Worm (Caenorhabditis elegans) whole organism, L1 larva: ENCODE results near the gene oig-2.
A peak's percentile ranks its signal among the peaks of the same experiment; 100 is the strongest.

Experiments
- C04F5.9 ChIP-seq: sonication (generic microtip); optimal IDR thresholded peaks from 2 replicates; lab custom pipeline; 2016; ENCODE audit warnings: missing genetic modification characterization, missing compliant biosample characterization
- C16A3.4 ChIP-seq: fragments of 150-350 bp; optimal IDR thresholded peaks from 2 replicates; lab custom pipeline; 2014; ENCODE audit warnings: missing biosample characterization, missing genetic modification characterization
- F16B12.6 ChIP-seq: fragments of 150-350 bp; optimal IDR thresholded peaks from 2 replicates; lab custom pipeline; 2014; ENCODE audit warnings: missing biosample characterization, missing genetic modification characterization
- Y116A8C.19 ChIP-seq: sonication (generic microtip); optimal IDR thresholded peaks from 2 replicates; lab custom pipeline; 2016; ENCODE audit warnings: missing compliant biosample characterization, missing genetic modification characterization, borderline replicate concordance
- aha-1 ChIP-seq: fragments of 150-350 bp; optimal IDR thresholded peaks from 2 replicates; lab custom pipeline; 2014; ENCODE audit warnings: missing biosample characterization, missing genetic modification characterization
- aly-2 ChIP-seq: fragments of 150-350 bp; optimal IDR thresholded peaks from 2 replicates; lab custom pipeline; 2014; ENCODE audit warnings: missing biosample characterization, missing genetic modification characterization
- blmp-1 ChIP-seq: fragments of 150-350 bp; optimal IDR thresholded peaks from 2 replicates; lab custom pipeline; 2014; ENCODE audit warnings: missing biosample characterization, missing genetic modification characterization
- ceh-63 ChIP-seq: fragments of 200-800 bp; sonication (Bioruptor generic); optimal IDR thresholded peaks from 2 replicates; lab custom pipeline; 2018; ENCODE audit warnings: mild to moderate bottlenecking, missing genetic modification characterization, missing compliant biosample characterization
- ceh-8 ChIP-seq: fragments of 200-800 bp; sonication (Bioruptor generic); optimal IDR thresholded peaks from 2 replicates; lab custom pipeline; 2018; ENCODE audit warnings: mild to moderate bottlenecking, missing genetic modification characterization, moderate library complexity, missing compliant biosample characterization
- ceh-88 ChIP-seq: fragments of 200-800 bp; sonication (Bioruptor generic); IDR thresholded peaks from 2 replicates; pipeline ENCODE4 v1.3.6; 2022; ENCODE audit warnings: missing genetic modification characterization, missing compliant biosample characterization
- ces-1 ChIP-seq: fragments of 150-350 bp; optimal IDR thresholded peaks from 2 replicates; lab custom pipeline; 2014; ENCODE audit warnings: missing biosample characterization, missing genetic modification reagents, missing genetic modification characterization
- dpl-1 ChIP-seq, 3 experiments: fragments of 150-350 bp in 2 of 3; sonication (generic microtip) in 1 of 3; optimal IDR thresholded peaks; 2 replicates each; lab custom pipeline; 2014 to 2017; ENCODE audit warnings: missing biosample characterization in 3 of 3, missing genetic modification characterization in 3 of 3, missing genetic modification reagents in 3 of 3
- efl-1 ChIP-seq, 4 experiments: fragments of 150-350 bp; optimal IDR thresholded peaks in 3 of 4; peaks in 1 of 4; 1 replicate in 1 of 4; 2 replicates in 3 of 4; lab custom pipeline; 2014; ENCODE audit warnings: missing biosample characterization in 2 of 4, missing genetic modification characterization in 2 of 4, missing genetic modification reagents in 2 of 4
- elt-2 ChIP-seq: sonication (generic microtip); optimal IDR thresholded peaks from 2 replicates; lab custom pipeline; 2016; ENCODE audit warnings: missing genetic modification characterization, mild to moderate bottlenecking, inconsistent platforms, missing compliant biosample characterization, missing genetic modification reagents
- elt-3 ChIP-seq, 6 experiments: fragments of 150-350 bp in 1 of 6; sonication (generic microtip); optimal IDR thresholded peaks; 2 replicates each; lab custom pipeline; 2017 to 2018; ENCODE audit warnings: missing biosample characterization in 6 of 6, missing genetic modification characterization in 6 of 6, inconsistent platforms in 1 of 6
- ets-5 ChIP-seq: fragments of 200-800 bp; sonication (Bioruptor generic); IDR thresholded peaks from 2 replicates; pipeline ENCODE4 v1.3.6; 2022; ENCODE audit warnings: missing genetic modification characterization, missing compliant biosample characterization
- fkh-8 ChIP-seq: sonication (generic microtip); optimal IDR thresholded peaks from 2 replicates; lab custom pipeline; 2016; ENCODE audit warnings: mild to moderate bottlenecking, missing genetic modification characterization, missing compliant biosample characterization
- grh-1 ChIP-seq: fragments of 200-800 bp; sonication (Bioruptor generic); IDR thresholded peaks from 2 replicates; pipeline ENCODE4 v1.3.6; 2022; ENCODE audit warnings: missing genetic modification reagents, missing genetic modification characterization, missing compliant biosample characterization
- hlh-17 ChIP-seq: fragments of 200-800 bp; sonication (Bioruptor generic); optimal IDR thresholded peaks from 2 replicates; lab custom pipeline; 2018; ENCODE audit warnings: missing genetic modification characterization, mild to moderate bottlenecking, missing compliant biosample characterization, moderate library complexity, borderline replicate concordance
- hpl-2 ChIP-seq: fragments of 150-350 bp; optimal IDR thresholded peaks from 2 replicates; lab custom pipeline; 2014; ENCODE audit warnings: missing biosample characterization, missing genetic modification reagents, missing genetic modification characterization
- irx-1 ChIP-seq: sonication (generic microtip); optimal IDR thresholded peaks from 2 replicates; lab custom pipeline; 2016; ENCODE audit warnings: missing genetic modification characterization, missing compliant biosample characterization
- jun-1 ChIP-seq: fragments of 150-350 bp; optimal IDR thresholded peaks from 2 replicates; lab custom pipeline; 2014; ENCODE audit warnings: missing biosample characterization, missing genetic modification reagents, missing genetic modification characterization
- lin-14 ChIP-seq: fragments of 200-800 bp; sonication (Bioruptor generic); optimal IDR thresholded peaks from 2 replicates; lab custom pipeline; 2018; ENCODE audit warnings: mild to moderate bottlenecking, missing genetic modification characterization, moderate library complexity, missing compliant biosample characterization
- lin-35 ChIP-seq, 2 experiments: fragments of 150-350 bp; optimal IDR thresholded peaks; 2 replicates each; lab custom pipeline; 2014; ENCODE audit warnings: missing biosample characterization in 2 of 2, missing genetic modification characterization in 2 of 2, missing genetic modification reagents in 2 of 2
- lin-39 ChIP-seq: fragments of 150-350 bp; optimal IDR thresholded peaks from 2 replicates; lab custom pipeline; 2014; ENCODE audit warnings: missing biosample characterization, missing genetic modification reagents, missing genetic modification characterization
- lir-3 ChIP-seq: sonication (generic microtip); optimal IDR thresholded peaks from 2 replicates; lab custom pipeline; 2016; ENCODE audit warnings: mild to moderate bottlenecking, missing genetic modification characterization, moderate library complexity, missing compliant biosample characterization; ENCODE audit not compliant: poor library complexity
- lsy-2 ChIP-seq, 2 experiments: fragments of 150-350 bp; optimal IDR thresholded peaks; 2 replicates each; lab custom pipeline; 2014; ENCODE audit warnings: missing biosample characterization in 2 of 2, missing genetic modification characterization in 2 of 2
- mab-9 ChIP-seq: fragments of 200-800 bp; sonication (Bioruptor generic); IDR thresholded peaks from 2 replicates; pipeline ENCODE4 v1.3.6; 2022; ENCODE audit warnings: missing genetic modification reagents, missing genetic modification characterization, missing compliant biosample characterization
- mdl-1 ChIP-seq, 2 experiments: fragments of 150-350 bp; optimal IDR thresholded peaks; 2 replicates each; lab custom pipeline; 2014 to 2017; ENCODE audit warnings: missing biosample characterization in 2 of 2, missing genetic modification characterization in 2 of 2, inconsistent platforms in 1 of 2
- nhr-19 ChIP-seq: fragments of 200-800 bp; sonication (Bioruptor generic); conservative IDR thresholded peaks from 2 replicates; pipeline ENCODE4 v1.3.6; 2022; ENCODE audit warnings: missing genetic modification characterization, missing compliant biosample characterization
- nhr-20 ChIP-seq: sonication (generic microtip); optimal IDR thresholded peaks from 2 replicates; lab custom pipeline; 2016; ENCODE audit warnings: mild to moderate bottlenecking, missing genetic modification characterization, missing compliant biosample characterization
- nhr-71 ChIP-seq: sonication (generic microtip); optimal IDR thresholded peaks from 2 replicates; lab custom pipeline; 2016; ENCODE audit warnings: mild to moderate bottlenecking, missing genetic modification characterization, moderate library complexity, missing compliant biosample characterization
- nhr-76 ChIP-seq: sonication (generic microtip); optimal IDR thresholded peaks from 2 replicates; lab custom pipeline; 2017; ENCODE audit warnings: missing biosample characterization, missing genetic modification characterization
- nhr-85 ChIP-seq: sonication (generic microtip); peaks from one replicate; lab custom pipeline; 2016; ENCODE audit warnings: missing genetic modification characterization, inconsistent platforms, missing compliant biosample characterization
- nhr-90 ChIP-seq: sonication (generic microtip); optimal IDR thresholded peaks from 2 replicates; lab custom pipeline; 2016; ENCODE audit warnings: mild to moderate bottlenecking, missing genetic modification characterization, missing compliant biosample characterization; ENCODE audit not compliant: poor library complexity
- rnt-1 ChIP-seq: sonication (generic microtip); optimal IDR thresholded peaks from 2 replicates; lab custom pipeline; 2016; ENCODE audit warnings: mild to moderate bottlenecking, missing genetic modification characterization, moderate library complexity, missing compliant biosample characterization
- snpc-4 ChIP-seq: fragments of 150-350 bp; optimal IDR thresholded peaks from 2 replicates; lab custom pipeline; 2014; ENCODE audit warnings: missing biosample characterization, missing genetic modification characterization
- snu-23 ChIP-seq: sonication (generic microtip); optimal IDR thresholded peaks from 2 replicates; lab custom pipeline; 2016; ENCODE audit warnings: missing genetic modification characterization, missing compliant biosample characterization
- tbx-2 ChIP-seq: sonication (generic microtip); optimal IDR thresholded peaks from 2 replicates; lab custom pipeline; 2016; ENCODE audit warnings: missing genetic modification characterization, missing compliant biosample characterization
- unc-130 ChIP-seq: fragments of 150-350 bp; optimal IDR thresholded peaks from 2 replicates; lab custom pipeline; 2017; ENCODE audit warnings: missing biosample characterization, missing genetic modification characterization, inconsistent platforms
- unc-30 ChIP-seq: sonication (generic microtip); optimal IDR thresholded peaks from 2 replicates; lab custom pipeline; 2017; ENCODE audit warnings: missing biosample characterization, missing genetic modification characterization
- unc-62 ChIP-seq: fragments of 150-350 bp; optimal IDR thresholded peaks from 2 replicates; lab custom pipeline; 2014; ENCODE audit warnings: missing biosample characterization, missing genetic modification reagents, missing genetic modification characterization
- unc-86 ChIP-seq: sonication (generic microtip); optimal IDR thresholded peaks from 2 replicates; lab custom pipeline; 2016; ENCODE audit warnings: missing genetic modification characterization, missing compliant biosample characterization
- zag-1 ChIP-seq: fragments of 150-350 bp; optimal IDR thresholded peaks from 2 replicates; lab custom pipeline; 2014; ENCODE audit warnings: missing biosample characterization, missing genetic modification characterization
- ztf-4 ChIP-seq: fragments of 150-350 bp; optimal IDR thresholded peaks from 2 replicates; lab custom pipeline; 2014; ENCODE audit warnings: missing biosample characterization, missing genetic modification characterization

The oig-2 gene

DNA sequence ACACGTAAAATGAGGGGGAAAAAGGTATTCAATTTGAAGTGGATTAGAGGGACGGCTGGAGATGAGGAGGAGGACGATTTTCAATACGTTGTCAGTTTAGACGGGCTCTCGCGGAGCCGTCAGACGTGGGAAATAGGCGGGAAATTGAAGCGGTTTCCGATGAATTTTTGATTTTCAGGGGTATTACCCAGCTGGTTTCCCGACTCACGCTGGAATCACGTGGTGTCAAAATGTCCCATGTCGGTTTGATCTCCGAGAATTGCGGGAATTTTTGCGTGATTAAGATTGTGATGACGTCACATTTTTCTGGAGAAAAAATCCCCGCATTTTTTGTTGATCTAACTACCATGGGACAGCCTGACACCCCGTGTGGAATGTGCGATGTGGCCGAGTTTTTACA is 4.7 kb upstream of the oig-2 start (continued):
- TF ChIP-seq ceh-88 (GFP tag; lab: Robert Waterston, UW), result no peak
- TF ChIP-seq irx-1 (tag; lab: Kevin White, UChicago), result no peak
- TF ChIP-seq dpl-1 (GFP tag; optimal IDR thresholded peaks at IDR 0.05; lab: Kevin White, UChicago), result no peak
- TF ChIP-seq ceh-63 (GFP tag; lab: Kevin White, UChicago), result no peak
- TF ChIP-seq, all 84 proteins: peak for 10

ce11 chrII:13006283-13006682 is 1.7 kb downstream of the oig-2 start:
- TF ChIP-seq ets-5 (GFP tag; lab: Robert Waterston, UW) (no peak), C16A3.4 (tag; lab: Kevin White, UChicago) (peak; percentile 20), snu-23 (peak; percentile 49), lir-3 (tag; lab: Kevin White, UChicago) (peak; percentile 4), unc-86 (tag; lab: Kevin White, UChicago) (no peak), fkh-8 (tag; lab: Kevin White, UChicago) (no peak), hpl-2 (peak; percentile 1), F16B12.6 (no peak), elt-3 (tag; optimal IDR thresholded peaks at IDR 0.05; lab: Kevin White, UChicago) (peak in 2 of 6 experiments; percentile 84 to 92), snpc-4 (tag; lab: Kevin White, UChicago) (no peak), elt-2 (tag; lab: Kevin White, UChicago) (peak; percentile 30), lin-14 (peak; percentile 45), dpl-1 (GFP tag; optimal IDR thresholded peaks at IDR 0.05; lab: Kevin White, UChicago) (peak in 1 of 3 experiments; percentile 22), nhr-76 (tag; lab: Kevin White, UChicago) (no peak), nhr-20 (peak; percentile 89), rnt-1 (tag; lab: Kevin White, UChicago) (no peak), irx-1 (tag; lab: Kevin White, UChicago) (no peak), tbx-2 (tag; lab: Kevin White, UChicago) (peak; percentile 14), nhr-19 (GFP tag; lab: Robert Waterston, UW) (peak; percentile 52), jun-1 (tag; lab: Kevin White, UChicago) (no peak), lin-35 (GFP tag; optimal IDR thresholded peaks at IDR 0.05; lab: Kevin White, UChicago) (peak in 1 of 2 experiments; percentile 52), nhr-85 (peak; percentile 29), ces-1 (GFP tag; lab: Kevin White, UChicago) (no peak), blmp-1 (peak; percentile 62), nhr-71 (tag; lab: Kevin White, UChicago) (peak; percentile 64), aha-1 (tag; lab: Kevin White, UChicago) (no peak), nhr-90 (tag; lab: Kevin White, UChicago) (peak; percentile 38), ceh-8 (no peak), lsy-2 (tag; optimal IDR thresholded peaks at IDR 0.05; lab: Kevin White, UChicago) (peak in 1 of 2 experiments; percentile 67)

- TF ChIP-seq efl-1 (optimal IDR thresholded peaks at IDR 0.05; lab: Kevin White, UChicago), result no peak
- TF ChIP-seq efl-1 (GFP tag; optimal IDR thresholded peaks at IDR 0.05 in 1 of 2; lab: Kevin White, UChicago), result peak in 1 of 2 experiments; percentile 74
- no peak for TF ChIP-seq ztf-4 (tag; lab: Kevin White, UChicago)
Observed at ce11 chrII:13004872-13005252, 3.1 kb downstream of the oig-2 start.

DNA sequence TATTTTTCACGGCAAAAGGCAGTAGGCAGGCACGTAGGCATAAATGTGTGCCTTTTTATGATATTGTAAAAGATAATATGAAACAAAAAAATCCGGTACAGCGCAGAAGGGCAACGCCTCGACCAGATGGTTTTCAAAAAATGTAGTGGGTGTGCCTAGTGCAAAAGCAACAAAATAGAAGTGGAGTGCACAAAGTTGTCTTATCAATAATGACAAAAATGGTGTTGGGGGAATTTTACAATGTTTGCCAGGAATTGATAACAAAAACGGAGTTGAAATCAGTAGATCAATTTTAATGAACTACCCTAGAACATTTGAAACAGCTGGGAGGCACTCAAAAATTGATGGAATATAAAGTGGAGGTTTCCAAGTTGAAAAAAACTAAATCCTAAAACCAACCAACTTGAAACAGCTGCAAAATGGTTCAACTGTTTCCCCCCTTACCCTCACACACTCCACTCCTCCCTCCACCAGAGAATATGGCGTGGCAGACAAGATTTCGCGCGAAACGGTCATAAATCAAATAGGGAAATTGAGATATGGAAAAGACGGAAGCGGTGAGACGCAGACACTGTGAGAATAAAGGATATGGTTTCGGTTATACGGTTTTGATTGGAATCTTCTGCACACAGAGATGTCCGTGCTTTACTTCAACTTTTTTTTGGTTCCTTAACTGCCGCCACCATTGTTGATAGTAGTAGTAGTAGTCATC is 3.6 kb downstream of the oig-2 start:
- TF ChIP-seq grh-1 (GFP tag; lab: Robert Waterston, UW) (no peak), unc-62 (GFP tag; lab: Kevin White, UChicago) (no peak), nhr-19 (GFP tag; lab: Robert Waterston, UW) (no peak), zag-1 (tag; lab: Kevin White, UChicago) (no peak), lsy-2 (tag; optimal IDR thresholded peaks at IDR 0.05; lab: Kevin White, UChicago) (peak in 1 of 2 experiments; percentile 53), ceh-63 (GFP tag; lab: Kevin White, UChicago) (no peak), aly-2 (tag; lab: Kevin White, UChicago) (no peak), lin-39 (no peak), irx-1 (tag; lab: Kevin White, UChicago) (no peak), Y116A8C.19 (tag; lab: Kevin White, UChicago) (no peak), blmp-1 (peak; percentile 88), dpl-1 (GFP tag; optimal IDR thresholded peaks at IDR 0.05; lab: Kevin White, UChicago) (peak in 1 of 3 experiments; percentile 2), C04F5.9 (tag; lab: Kevin White, UChicago) (no peak), nhr-71 (tag; lab: Kevin White, UChicago) (peak; percentile 37), hlh-17 (GFP tag; lab: Kevin White, UChicago) (no peak), unc-30 (no peak), lin-35 (GFP tag; optimal IDR thresholded peaks at IDR 0.05; lab: Kevin White, UChicago) (peak in 1 of 2 experiments; percentile 1), unc-130 (no peak), mab-9 (no peak), mdl-1 (tag; optimal IDR thresholded peaks at IDR 0.05; lab: Kevin White, UChicago) (no peak)
